Worm (Caenorhabditis elegans) whole organism, early embryonic: ENCODE results near the gene acox-1.6.

ENCODE experiments used
- B0310.2 ChIP-seq: sonication (generic microtip); optimal IDR thresholded peaks from 2 replicates; lab custom pipeline; 2016; ENCODE audit warnings: mild to moderate bottlenecking, missing genetic modification characterization, missing compliant biosample characterization
- F13C5.2 ChIP-seq: sonication (generic microtip); optimal IDR thresholded peaks from 2 replicates; lab custom pipeline; 2017; ENCODE audit warnings: mild to moderate bottlenecking, missing genetic modification characterization, inconsistent platforms, missing compliant biosample characterization
- aly-1 ChIP-seq: sonication (generic microtip); optimal IDR thresholded peaks from 2 replicates; lab custom pipeline; 2016; ENCODE audit warnings: missing genetic modification characterization, missing compliant biosample characterization
- ama-1 ChIP-seq: fragments of 150-350 bp; optimal IDR thresholded peaks from 2 replicates; lab custom pipeline; 2014
- ceh-13 ChIP-seq: fragments of 200-800 bp; sonication (Bioruptor generic); optimal IDR thresholded peaks from 2 replicates; lab custom pipeline; 2018; ENCODE audit warnings: mild to moderate bottlenecking, missing genetic modification characterization, missing compliant biosample characterization
- ceh-36 ChIP-seq: sonication (generic microtip); optimal IDR thresholded peaks from 2 replicates; lab custom pipeline; 2016; ENCODE audit warnings: missing genetic modification characterization, inconsistent platforms, missing compliant biosample characterization
- ets-7 ChIP-seq: sonication (generic microtip); optimal IDR thresholded peaks from 2 replicates; lab custom pipeline; 2016; ENCODE audit warnings: missing genotype, missing genetic modification characterization, missing compliant biosample characterization
- flt-1 ChIP-seq: fragments of 200-800 bp; sonication (Bioruptor generic); IDR thresholded peaks from 2 replicates; pipeline ENCODE4 v1.3.6; 2022; ENCODE audit warnings: missing genetic modification characterization, missing compliant biosample characterization
- hmbx-1 ChIP-seq: sonication (generic microtip); optimal IDR thresholded peaks from 2 replicates; lab custom pipeline; 2016; ENCODE audit warnings: mild to moderate bottlenecking, missing genetic modification characterization, missing compliant biosample characterization
- hmg-4 ChIP-seq: fragments of 200-800 bp; sonication (Bioruptor generic); optimal IDR thresholded peaks from 2 replicates; lab custom pipeline; 2018; ENCODE audit warnings: mild to moderate bottlenecking, missing genetic modification characterization, missing compliant biosample characterization
- hnd-1 ChIP-seq: sonication (generic microtip); optimal IDR thresholded peaks from 2 replicates; lab custom pipeline; 2016; ENCODE audit warnings: missing genetic modification characterization, missing compliant biosample characterization
- pes-1 ChIP-seq: fragments of 200-800 bp; sonication (Bioruptor generic); IDR thresholded peaks from 2 replicates; pipeline ENCODE4 v1.3.6; 2022; ENCODE audit warnings: missing genetic modification reagents, missing genetic modification characterization, missing compliant biosample characterization
- scrt-1 ChIP-seq: fragments of 200-800 bp; sonication (Bioruptor generic); IDR thresholded peaks from 2 replicates; pipeline ENCODE4 v1.3.6; 2022; ENCODE audit warnings: missing genetic modification characterization, missing compliant biosample characterization
- sea-1 ChIP-seq: fragments of 200-800 bp; sonication (Bioruptor generic); conservative IDR thresholded peaks from 2 replicates; pipeline ENCODE4 v1.3.6; 2022; ENCODE audit warnings: missing genetic modification characterization, missing compliant biosample characterization
- tbx-11 ChIP-seq: fragments of 200-800 bp; sonication (Bioruptor generic); IDR thresholded peaks from 2 replicates; pipeline ENCODE4 v1.3.6; 2022; ENCODE audit warnings: missing genetic modification characterization, missing compliant biosample characterization
- tbx-37 ChIP-seq: fragments of 200-800 bp; sonication (Bioruptor generic); conservative IDR thresholded peaks from 2 replicates; pipeline ENCODE4 v1.3.6; 2022; ENCODE audit warnings: missing genetic modification reagents, missing genetic modification characterization, missing compliant biosample characterization
- tra-4 ChIP-seq: sonication (generic microtip); optimal IDR thresholded peaks from 2 replicates; lab custom pipeline; 2017; ENCODE audit warnings: missing genetic modification characterization, missing compliant biosample characterization

acox-1.6 gene

ce11 chrX:15796633-15797032, 41.7 kb downstream of the acox-1.6 start:
- no peak for TF ChIP-seq ceh-13 (GFP tag; lab: Kevin White, UChicago)
- no peak for TF ChIP-seq F13C5.2 (tag; lab: Kevin White, UChicago)
- TF ChIP-seq hmg-4 (GFP tag; lab: Kevin White, UChicago), result no peak
- TF ChIP-seq ets-7, result no peak

DNA sequence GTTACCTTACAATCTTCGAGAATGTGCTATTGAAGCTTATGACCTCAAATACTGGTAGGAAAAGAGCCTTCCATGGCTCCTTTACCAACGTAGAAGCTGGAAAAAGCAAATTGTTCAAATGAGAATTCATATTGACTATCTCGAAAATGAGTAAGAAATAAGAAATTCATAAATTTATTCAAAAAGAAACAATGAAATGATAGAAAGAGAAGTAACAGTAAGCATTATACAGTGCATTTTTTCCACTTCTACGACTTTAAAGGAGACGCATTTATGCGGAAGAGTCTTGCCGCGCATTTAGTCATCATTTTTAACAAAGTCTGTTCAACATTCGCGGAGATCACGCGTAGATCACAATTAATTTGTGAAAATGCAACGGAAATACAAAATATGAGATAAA, 43.4 kb downstream of the acox-1.6 start, which contains the start of gene Y7A5A.10:
TSS of gene Y7A5A.10 (minus strand) at position 101 of the 400 bp plus-strand sequence.
- TF ChIP-seq ceh-13 (GFP tag; lab: Kevin White, UChicago) (no peak), B0310.2 (tag; lab: Kevin White, UChicago) (no peak), ets-7 (no peak), hmg-4 (GFP tag; lab: Kevin White, UChicago) (no peak), tra-4 (tag; lab: Kevin White, UChicago) (no peak), aly-1 (tag; lab: Kevin White, UChicago) (no peak), scrt-1 (GFP tag; lab: Robert Waterston, UW) (no peak), F13C5.2 (tag; lab: Kevin White, UChicago) (no peak), tbx-37 (GFP tag; lab: Robert Waterston, UW) (no peak), pes-1 (no peak), tbx-11 (GFP tag; lab: Robert Waterston, UW) (no peak), hmbx-1 (tag; lab: Kevin White, UChicago) (no peak), ama-1 (lab: Kevin White, UChicago) (no peak), sea-1 (GFP tag; lab: Robert Waterston, UW) (no peak), ceh-36 (no peak), flt-1 (GFP tag; lab: Robert Waterston, UW) (no peak), hnd-1 (tag; lab: Kevin White, UChicago) (no peak)

DNA sequence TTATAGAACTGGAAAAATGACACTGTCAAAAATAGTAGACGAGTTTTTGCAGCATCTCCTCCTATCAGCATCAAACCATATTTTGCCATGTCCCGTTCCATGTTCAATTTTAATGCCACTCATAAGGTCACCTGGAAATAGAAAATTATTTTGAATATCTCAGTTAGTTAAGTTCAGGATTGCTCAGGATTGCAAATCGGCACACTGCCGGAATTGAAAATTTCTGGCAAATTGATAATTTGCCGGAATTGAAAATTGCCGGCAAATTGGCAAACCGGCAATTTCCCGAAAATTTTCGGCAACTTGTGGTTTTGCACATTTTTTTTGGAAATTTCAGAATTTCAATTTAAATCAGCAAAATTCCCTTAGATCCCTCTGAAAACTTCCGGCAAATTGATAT, 51.6 kb downstream of the acox-1.6 start, which contains the start of gene Y7A5A.5:
TSS of gene Y7A5A.5 (minus strand) at position 101 of the 400 bp plus-strand sequence.
- TF ChIP-seq B0310.2 (tag; lab: Kevin White, UChicago), result no peak
- TF ChIP-seq ets-7, result no peak
- TF ChIP-seq ceh-36, result no peak
- TF ChIP-seq ceh-13 (GFP tag; lab: Kevin White, UChicago), result no peak

ce11 chrX:15784570-15784969, 53.8 kb downstream of the acox-1.6 start, which contains the start of gene Y7A5A.3:
TSS of gene Y7A5A.3 (minus strand) at chrX:15784670.
- no peak for TF ChIP-seq F13C5.2 (tag; lab: Kevin White, UChicago)
- TF ChIP-seq sea-1 (GFP tag; lab: Robert Waterston, UW), result no peak
- TF ChIP-seq hmbx-1 (tag; lab: Kevin White, UChicago), result no peak
- TF ChIP-seq pes-1, result no peak
- TF ChIP-seq hnd-1 (tag; lab: Kevin White, UChicago), result no peak
- TF ChIP-seq flt-1 (GFP tag; lab: Robert Waterston, UW), result no peak
- no peak for TF ChIP-seq tbx-11 (GFP tag; lab: Robert Waterston, UW)
- no peak for TF ChIP-seq ceh-36
- TF ChIP-seq hmg-4 (GFP tag; lab: Kevin White, UChicago), result no peak
- TF ChIP-seq scrt-1 (GFP tag; lab: Robert Waterston, UW), result no peak
